2 worm cellular contexts compared by ENCODE assay signal in the genomic region with DNA sequence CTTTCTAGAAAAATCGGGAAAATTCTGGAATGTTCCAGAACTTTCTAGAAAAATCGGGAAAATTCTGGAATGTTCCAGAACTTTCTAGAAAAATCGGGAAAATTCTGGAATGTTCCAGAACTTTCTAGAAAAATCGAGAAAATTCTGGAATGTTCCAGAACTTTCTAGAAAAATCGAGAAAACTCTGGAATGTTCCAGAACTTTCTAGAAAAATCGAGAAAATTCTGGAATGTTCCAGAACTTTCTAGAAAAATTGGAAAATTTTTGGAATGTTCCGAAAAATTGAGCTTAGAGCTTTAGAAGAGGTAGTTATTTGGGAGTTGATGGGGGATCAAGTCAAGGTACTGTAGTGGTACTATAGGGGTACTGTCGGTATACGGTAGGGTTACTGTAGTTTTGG.
TF ChIP-seq lines count a peak whose summit lies in the region.

No protein-coding gene starts in this region.

TF ChIP-seq in whole organism, midembryonic, 9 proteins besides CTCF, POLR2A, EP300 and RAD21:
- TF ChIP-seq flt-1 (GFP tag; IDR thresholded peaks at IDR 0.05; lab: Robert Waterston, UW): peak; percentile 23; the same call in 1 of the 2 replicates
TF ChIP-seq in whole organism, midembryonic: peak in this region for 1; not testable (repeated sequence) for 8.

TF ChIP-seq in whole organism, young adult, 124 proteins besides CTCF, POLR2A, EP300 and RAD21:
- TF ChIP-seq dox-1 (GFP tag; IDR thresholded peaks at IDR 0.05; lab: Robert Waterston, UW): 0 out of 2 replicates have a peak, but pooled peaks have one; percentile 32
- peak; percentile 97 for TF ChIP-seq hsf-1 (GFP tag; IDR thresholded peaks at IDR 0.05; lab: Robert Waterston, UW)
- peak; percentile 30; the same call in 1 of the 2 replicates for TF ChIP-seq madf-6 (GFP tag; IDR thresholded peaks at IDR 0.05; lab: Robert Waterston, UW)
TF ChIP-seq in whole organism, young adult: peak in this region for 3; not testable (repeated sequence) for 121.
